Fruit fly (Drosophila melanogaster) whole organism, embryonic: ENCODE measurements around the gene CG1764.

Experiments
- Awh ChIP-seq: fragments of 200-800 bp; sonication (Bioruptor generic); IDR thresholded peaks from 2 replicates; pipeline ENCODE4, ENCODE4 v1.3.6; 2022; ENCODE audit warnings: missing biosample characterization, missing genetic modification characterization
- Bgb ChIP-seq: fragments of 200-800 bp; sonication (Bioruptor generic); IDR thresholded peaks from 2 replicates; pipeline ENCODE4 v1.3.6; 2022; ENCODE audit warnings: missing biosample characterization, missing genetic modification characterization; ENCODE audit not compliant: partially characterized antibody
- CG11093 ChIP-seq: fragments of 200-800 bp; sonication (Bioruptor generic); IDR thresholded peaks from 3 replicates; pipeline ENCODE4 v1.3.6; 2022; ENCODE audit warnings: missing biosample characterization, missing genetic modification characterization
- CG11695 ChIP-seq: fragments of 200-800 bp; sonication (Bioruptor generic); IDR thresholded peaks from 3 replicates; pipeline ENCODE4 v1.3.6; 2022; ENCODE audit warnings: missing biosample characterization, missing genetic modification characterization
- CG11696 ChIP-seq: fragments of 200-800 bp; sonication (Bioruptor generic); IDR thresholded peaks from 2 replicates; pipeline ENCODE4 v1.3.6; 2022; ENCODE audit warnings: missing biosample characterization, missing genetic modification characterization
- CG12071 ChIP-seq: fragments of 200-800 bp; sonication (Bioruptor generic); optimal IDR thresholded peaks from 3 replicates; lab custom pipeline; 2018; ENCODE audit warnings: missing biosample characterization, mild to moderate bottlenecking, missing genetic modification characterization
- CG14710 ChIP-seq: fragments of 200-800 bp; sonication (Bioruptor generic); optimal IDR thresholded peaks from 3 replicates; lab custom pipeline; 2019; ENCODE audit warnings: missing biosample characterization, mild to moderate bottlenecking, missing genetic modification characterization, moderate library complexity
- CG16813 ChIP-seq: fragments of 200-800 bp; sonication (Bioruptor generic); IDR thresholded peaks from 3 replicates; pipeline ENCODE4 v1.3.6; 2022; ENCODE audit warnings: missing biosample characterization, missing genetic modification characterization; ENCODE audit not compliant: partially characterized antibody
- CG18011 ChIP-seq: fragments of 200-800 bp; sonication (Bioruptor generic); optimal IDR thresholded peaks from 2 replicates; lab custom pipeline; 2017; ENCODE audit warnings: missing biosample characterization, missing genetic modification characterization, mild to moderate bottlenecking, moderate library complexity, missing genotype
- CG1832 ChIP-seq: fragments of 200-800 bp; sonication (Bioruptor generic); optimal IDR thresholded peaks from 2 replicates; lab custom pipeline; 2017; ENCODE audit warnings: missing biosample characterization, mild to moderate bottlenecking, missing genetic modification characterization, inconsistent platforms
- CG18764 ChIP-seq: fragments of 200-800 bp; sonication (Bioruptor generic); optimal IDR thresholded peaks from 3 replicates; lab custom pipeline; 2016; ENCODE audit warnings: missing biosample characterization, missing genetic modification characterization
- CG2199 ChIP-seq: fragments of 200-800 bp; sonication (Bioruptor generic); IDR thresholded peaks from 3 replicates; pipeline ENCODE4 v1.3.6; 2022; ENCODE audit warnings: missing biosample characterization, missing genetic modification characterization
- CG3065 ChIP-seq: fragments of 200-800 bp; sonication (Bioruptor generic); optimal IDR thresholded peaks from 2 replicates; lab custom pipeline; 2016; ENCODE audit warnings: missing biosample characterization, missing genetic modification characterization
- CG31441 ChIP-seq: fragments of 200-800 bp; sonication (Bioruptor generic); IDR thresholded peaks from 2 replicates; pipeline ENCODE4 v1.3.6; 2022; ENCODE audit warnings: missing biosample characterization, missing genetic modification characterization
- CG4707 ChIP-seq: fragments of 200-800 bp; sonication (Bioruptor generic); optimal IDR thresholded peaks from 2 replicates; lab custom pipeline; 2018; ENCODE audit warnings: missing biosample characterization, mild to moderate bottlenecking, missing genetic modification characterization, moderate library complexity
- CG6272 ChIP-seq: fragments of 200-800 bp; sonication (Bioruptor generic); IDR thresholded peaks from 2 replicates; pipeline ENCODE4 v1.3.6; 2022; ENCODE audit warnings: missing biosample characterization, missing genetic modification characterization
- CG7556 ChIP-seq: fragments of 200-800 bp; sonication (Bioruptor generic); optimal IDR thresholded peaks from 2 replicates; lab custom pipeline; 2017; ENCODE audit warnings: missing biosample characterization, mild to moderate bottlenecking, missing genetic modification characterization
- CG7928 ChIP-seq: fragments of 200-800 bp; sonication (Bioruptor generic); optimal IDR thresholded peaks from 2 replicates; lab custom pipeline; 2017; ENCODE audit warnings: missing biosample characterization, mild to moderate bottlenecking, missing genetic modification characterization
- Deaf1 ChIP-seq: fragments of 200-800 bp; optimal IDR thresholded peaks from 3 replicates; lab custom pipeline; 2019; ENCODE audit warnings: missing biosample characterization, mild to moderate bottlenecking, missing genetic modification characterization, moderate library complexity
- Doc3 ChIP-seq: fragments of 200-800 bp; sonication (Bioruptor generic); IDR thresholded peaks from 3 replicates; pipeline ENCODE4 v1.3.6; 2022; ENCODE audit warnings: missing biosample characterization, missing genetic modification characterization; ENCODE audit not compliant: partially characterized antibody
- Dref ChIP-seq: fragments of 200-800 bp; sonication (Bioruptor generic); IDR thresholded peaks from 2 replicates; pipeline ENCODE4 v1.3.6; 2022; ENCODE audit warnings: missing biosample characterization, missing genetic modification characterization
- Lim3 ChIP-seq: fragments of 200-800 bp; sonication (Bioruptor generic); IDR thresholded peaks from 2 replicates; pipeline ENCODE4 v1.3.6; 2022; ENCODE audit warnings: missing biosample characterization, missing genetic modification characterization
- NK7.1 ChIP-seq: fragments of 200-800 bp; sonication (Bioruptor generic); optimal IDR thresholded peaks from 3 replicates; lab custom pipeline; 2016; ENCODE audit warnings: missing biosample characterization, missing genetic modification characterization
- Nf-YA ChIP-seq: fragments of 200-800 bp; sonication (Bioruptor generic); IDR thresholded peaks from 2 replicates; pipeline ENCODE4 v1.3.6; 2022; ENCODE audit warnings: missing biosample characterization, missing genetic modification characterization
- PHDP ChIP-seq: fragments of 200-800 bp; sonication (Bioruptor generic); optimal IDR thresholded peaks from 3 replicates; lab custom pipeline; 2018; ENCODE audit warnings: missing biosample characterization, mild to moderate bottlenecking, missing genetic modification characterization, moderate library complexity
- TFAM ChIP-seq: fragments of 200-800 bp; sonication (Bioruptor generic); optimal IDR thresholded peaks from 2 replicates; lab custom pipeline; 2017; ENCODE audit warnings: missing biosample characterization, missing genetic modification characterization, inconsistent platforms
- Trl ChIP-seq, 3 experiments: fragments of >200 bp in 2 of 3; fragments of 200-800 bp in 1 of 3; sonication (Bioruptor generic) in 1 of 3; optimal IDR thresholded peaks; 2 replicates in 1 of 3; 3 replicates in 2 of 3; lab custom pipeline; 2016 to 2017; ENCODE audit warnings: missing biosample characterization in 1 of 3, missing genetic modification characterization in 1 of 3
- Usf ChIP-seq: fragments of 200-800 bp; sonication (Bioruptor generic); optimal IDR thresholded peaks from 2 replicates; lab custom pipeline; 2017; ENCODE audit warnings: missing genotype, missing biosample characterization, missing genetic modification characterization
- al ChIP-seq: fragments of 200-800 bp; sonication (Bioruptor generic); IDR thresholded peaks from 2 replicates; pipeline ENCODE4 v1.3.6; 2022; ENCODE audit warnings: missing biosample characterization, missing genetic modification characterization
- bab2 ChIP-seq: fragments of 200-800 bp; sonication (Bioruptor generic); optimal IDR thresholded peaks from 2 replicates; lab custom pipeline; 2016; ENCODE audit warnings: missing biosample characterization, missing genetic modification characterization
- ci ChIP-seq: fragments of 200-800 bp; sonication (Bioruptor generic); IDR thresholded peaks from 3 replicates; pipeline ENCODE4 v1.3.6; 2022; ENCODE audit warnings: missing biosample characterization, missing genetic modification characterization
- crol ChIP-seq: fragments of 200-800 bp; sonication (Bioruptor generic); IDR thresholded peaks from 2 replicates; pipeline ENCODE4 v1.3.6; 2022; ENCODE audit warnings: missing biosample characterization, missing genetic modification characterization
- dm ChIP-seq: fragments of 200-800 bp; sonication (Bioruptor generic); optimal IDR thresholded peaks from 3 replicates; lab custom pipeline; 2016; ENCODE audit warnings: missing biosample characterization, missing genetic modification characterization
- ftz-f1 ChIP-seq: fragments of 200-800 bp; sonication (Bioruptor generic); optimal IDR thresholded peaks from 2 replicates; lab custom pipeline; 2016; ENCODE audit warnings: missing biosample characterization, missing genetic modification characterization
- grn ChIP-seq: fragments of 200-800 bp; sonication (Bioruptor generic); optimal IDR thresholded peaks from 3 replicates; lab custom pipeline; 2017; ENCODE audit warnings: missing biosample characterization, missing genetic modification characterization
- h ChIP-seq: fragments of >200 bp; optimal IDR thresholded peaks from 2 replicates; lab custom pipeline; 2017
- ham ChIP-seq: fragments of 200-800 bp; sonication (Bioruptor generic); IDR thresholded peaks from 2 replicates; pipeline ENCODE4 v1.3.6; 2022; ENCODE audit warnings: missing biosample characterization, missing genetic modification characterization
- inv ChIP-seq: fragments of 200-800 bp; sonication (Bioruptor generic); IDR thresholded peaks from 2 replicates; pipeline ENCODE4 v1.3.6; 2022; ENCODE audit warnings: missing biosample characterization, missing genetic modification characterization; ENCODE audit not compliant: partially characterized antibody
- mirr ChIP-seq: fragments of 200-800 bp; sonication (Bioruptor generic); optimal IDR thresholded peaks from 3 replicates; lab custom pipeline; 2018; ENCODE audit warnings: missing biosample characterization, mild to moderate bottlenecking, missing genetic modification characterization
- mld ChIP-seq: fragments of 200-800 bp; sonication (Bioruptor generic); IDR thresholded peaks from 3 replicates; pipeline ENCODE4 v1.3.6; 2022; ENCODE audit warnings: missing biosample characterization, missing genetic modification characterization; ENCODE audit not compliant: partially characterized antibody
- pho ChIP-seq: fragments of 200-800 bp; sonication (Bioruptor generic); optimal IDR thresholded peaks from 2 replicates; lab custom pipeline; 2016; ENCODE audit warnings: missing biosample characterization, missing genetic modification characterization
- psq ChIP-seq: fragments of 200-800 bp; sonication (Bioruptor generic); optimal IDR thresholded peaks from 2 replicates; lab custom pipeline; 2017; ENCODE audit warnings: missing biosample characterization, missing genetic modification characterization
- shn ChIP-seq: fragments of 200-800 bp; sonication (Bioruptor generic); optimal IDR thresholded peaks from 3 replicates; lab custom pipeline; 2016; ENCODE audit warnings: missing biosample characterization, missing genetic modification characterization
- stc ChIP-seq: fragments of 200-800 bp; sonication (Bioruptor generic); IDR thresholded peaks from 2 replicates; pipeline ENCODE4 v1.3.6; 2022; ENCODE audit warnings: missing biosample characterization, missing genetic modification characterization
- tap ChIP-seq: fragments of 200-800 bp; optimal IDR thresholded peaks from 3 replicates; lab custom pipeline; 2019; ENCODE audit warnings: missing biosample characterization, mild to moderate bottlenecking, missing genetic modification characterization, moderate library complexity
- trem ChIP-seq: fragments of 200-800 bp; optimal IDR thresholded peaks from 3 replicates; lab custom pipeline; 2019; ENCODE audit warnings: missing biosample characterization, mild to moderate bottlenecking, missing genetic modification characterization, moderate library complexity
- wdn ChIP-seq: fragments of 200-800 bp; sonication (Bioruptor generic); IDR thresholded peaks from 2 replicates; pipeline ENCODE4 v1.3.6; 2022; ENCODE audit warnings: missing biosample characterization, missing genetic modification characterization
- wek ChIP-seq: fragments of 200-800 bp; sonication (Bioruptor generic); optimal IDR thresholded peaks from 3 replicates; lab custom pipeline; 2018; ENCODE audit warnings: missing biosample characterization, mild to moderate bottlenecking, missing genetic modification characterization, moderate library complexity
- wor ChIP-seq: fragments of 200-800 bp; sonication (Bioruptor generic); IDR thresholded peaks from 2 replicates; pipeline ENCODE4 v1.3.6; 2022; ENCODE audit warnings: missing biosample characterization, missing genetic modification characterization

CG1764 gene

DNA sequence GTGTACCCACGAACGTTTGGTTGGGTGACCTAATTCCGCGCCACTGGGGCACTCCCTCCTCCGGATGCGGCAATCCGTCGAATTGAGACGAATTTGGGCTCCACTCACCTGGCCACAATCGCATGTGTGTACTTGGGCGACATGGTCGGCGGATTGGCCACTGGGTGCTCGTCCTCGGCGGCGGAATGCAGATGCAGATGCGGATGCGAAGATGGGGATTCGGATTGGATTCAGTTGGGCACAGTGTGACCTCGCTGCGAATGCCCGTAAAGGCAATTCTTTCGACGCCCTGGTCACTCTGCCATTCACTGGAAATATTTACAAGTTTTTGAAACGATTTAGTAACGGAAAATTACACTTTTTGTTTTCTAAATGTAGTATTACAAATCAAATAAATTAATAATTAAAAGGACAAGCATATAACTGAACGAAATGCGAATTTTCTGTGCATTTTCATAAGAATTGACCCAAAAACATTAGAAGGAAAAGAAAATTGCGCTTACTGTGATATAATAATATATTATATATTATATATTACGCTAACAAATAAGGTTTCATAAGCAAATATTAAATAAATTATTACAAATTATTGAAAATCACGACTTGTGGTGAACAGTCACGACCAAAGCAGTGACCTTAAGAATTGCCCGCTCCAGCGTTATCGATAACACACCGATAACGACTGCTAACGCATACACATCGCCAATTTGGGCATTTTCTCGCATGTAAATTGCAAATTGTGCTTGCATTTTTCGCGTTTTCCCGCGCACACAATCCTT lies 5.6 kb downstream of the CG1764 start, which contains the start of gene CG1622 (continued):
- no peak for TF ChIP-seq wek
- no peak for TF ChIP-seq ham (GFP tag; lab: Robert Waterston, UW)
- TF ChIP-seq CG18764 (GFP tag; lab: Kevin White, UChicago), result no peak
- TF ChIP-seq shn (GFP tag; lab: Kevin White, UChicago), result no peak
- TF ChIP-seq stc (GFP tag; lab: Robert Waterston, UW), result no peak
- no peak for TF ChIP-seq mld (GFP tag; lab: Robert Waterston, UW)
- no peak for TF ChIP-seq dm (GFP tag; lab: Kevin White, UChicago)
- TF ChIP-seq CG7928, result no peak
- no peak for TF ChIP-seq CG11093 (GFP tag; lab: Robert Waterston, UW)
- peak; percentile 80 for TF ChIP-seq Dref (GFP tag; lab: Robert Waterston, UW)
- peak; percentile 43; the same call in 1 of the 3 replicates for TF ChIP-seq CG16813 (GFP tag; lab: Robert Waterston, UW)
- TF ChIP-seq TFAM (GFP tag; lab: Kevin White, UChicago), result no peak
- TF ChIP-seq Deaf1 (tag; lab: Kevin White, UChicago), result no peak
- no peak for TF ChIP-seq h
- no peak for TF ChIP-seq CG18011
- TF ChIP-seq CG11696 (GFP tag; lab: Robert Waterston, UW), result no peak
- TF ChIP-seq bab2, result no peak
- peak; percentile 80 for TF ChIP-seq CG31441 (GFP tag; lab: Robert Waterston, UW)
- TF ChIP-seq CG12071, result no peak
- TF ChIP-seq CG4707 (GFP tag; lab: Kevin White, UChicago), result no peak
- TF ChIP-seq Lim3, result no peak
- TF ChIP-seq NK7.1, result no peak
- no peak for TF ChIP-seq Nf-YA (GFP tag; lab: Robert Waterston, UW)
- TF ChIP-seq pho (GFP tag; lab: Kevin White, UChicago), result no peak
- TF ChIP-seq Doc3 (GFP tag; lab: Robert Waterston, UW), result no peak; the same call in 2 of the 3 replicates
- TF ChIP-seq wor (GFP tag; lab: Robert Waterston, UW), result no peak
- TF ChIP-seq trem, result peak; percentile 22
- no peak for TF ChIP-seq wdn (GFP tag; lab: Robert Waterston, UW)
- peak; percentile 53 for TF ChIP-seq CG14710 (tag; lab: Kevin White, UChicago)
- TF ChIP-seq CG2199 (GFP tag; lab: Robert Waterston, UW), result no peak
- TF ChIP-seq tap, result no peak
- no peak for TF ChIP-seq crol (GFP tag; lab: Robert Waterston, UW)
- TF ChIP-seq Usf (GFP tag; lab: Kevin White, UChicago), result no peak
- no peak for TF ChIP-seq CG3065 (GFP tag; lab: Kevin White, UChicago)
- no peak for TF ChIP-seq inv (GFP tag; lab: Robert Waterston, UW)
- no peak for TF ChIP-seq ftz-f1 (GFP tag; lab: Kevin White, UChicago)
- TF ChIP-seq mirr (GFP tag; lab: Kevin White, UChicago), result no peak
- TF ChIP-seq CG1832 (GFP tag; lab: Kevin White, UChicago), result no peak
- TF ChIP-seq al (GFP tag; lab: Robert Waterston, UW), result 0 out of 2 replicates have a peak, but pooled peaks have one; percentile 21
- peak; percentile 39 for TF ChIP-seq CG7556 (GFP tag; lab: Kevin White, UChicago)
- TF ChIP-seq CG11695, result no peak
- TF ChIP-seq ci (GFP tag; lab: Robert Waterston, UW), result 0 out of 3 replicates have a peak, but pooled peaks have one; percentile 30
- TF ChIP-seq PHDP (tag; lab: Kevin White, UChicago), result no peak
- no peak for TF ChIP-seq psq (GFP tag; lab: Kevin White, UChicago)
- TF ChIP-seq grn (GFP tag; lab: Kevin White, UChicago), result no peak
- no peak for TF ChIP-seq Trl (optimal IDR thresholded peaks at IDR 0.05; lab: Kevin White, UChicago)
- TF ChIP-seq Trl (GFP tag; optimal IDR thresholded peaks at IDR 0.05; lab: Kevin White, UChicago), result no peak
- TF ChIP-seq Bgb (GFP tag; lab: Robert Waterston, UW), result peak; percentile 44
- TF ChIP-seq Awh (GFP tag; lab: Robert Waterston, UW), result no peak
- 0 out of 2 replicates have a peak, but pooled peaks have one; percentile 21 for TF ChIP-seq CG6272 (GFP tag; lab: Robert Waterston, UW)
